Fruit fly (Drosophila melanogaster) ovary, adult (tissue): ENCODE results near the gene CG6654.

Experiments
- CG17801 ChIP-seq: fragments of 200-800 bp; optimal IDR thresholded peaks from 2 replicates; lab custom pipeline; 2019; ENCODE audit warnings: missing biosample characterization, mild to moderate bottlenecking, missing genetic modification characterization, moderate library complexity; ENCODE audit not compliant: partially characterized antibody

CG6654 gene

dm6 chr3R:15208712-15209499 is 4.6 kb downstream of the CG6654 start, which contains the start of the genes Spn88Eb and Mau2:
Gene Spn88Eb, minus strand, starts transcription at chr3R:15208762.
Gene Mau2, plus strand, starts transcription at chr3R:15209204.
- TF ChIP-seq CG17801 (GFP tag; lab: Kevin White, UChicago) = peak; percentile 12

dm6 chr3R:15206273-15206672 is 7.2 kb downstream of the CG6654 start, which contains the start of gene Spn88Ea:
Gene Spn88Ea, minus strand, starts transcription at chr3R:15206447.
- TF ChIP-seq CG17801 (GFP tag; lab: Kevin White, UChicago) = peak; percentile 1

dm6 chr3R:15205223-15205622 is 8.2 kb downstream of the CG6654 start:
- TF ChIP-seq CG17801 (GFP tag; lab: Kevin White, UChicago) = no peak

DNA sequence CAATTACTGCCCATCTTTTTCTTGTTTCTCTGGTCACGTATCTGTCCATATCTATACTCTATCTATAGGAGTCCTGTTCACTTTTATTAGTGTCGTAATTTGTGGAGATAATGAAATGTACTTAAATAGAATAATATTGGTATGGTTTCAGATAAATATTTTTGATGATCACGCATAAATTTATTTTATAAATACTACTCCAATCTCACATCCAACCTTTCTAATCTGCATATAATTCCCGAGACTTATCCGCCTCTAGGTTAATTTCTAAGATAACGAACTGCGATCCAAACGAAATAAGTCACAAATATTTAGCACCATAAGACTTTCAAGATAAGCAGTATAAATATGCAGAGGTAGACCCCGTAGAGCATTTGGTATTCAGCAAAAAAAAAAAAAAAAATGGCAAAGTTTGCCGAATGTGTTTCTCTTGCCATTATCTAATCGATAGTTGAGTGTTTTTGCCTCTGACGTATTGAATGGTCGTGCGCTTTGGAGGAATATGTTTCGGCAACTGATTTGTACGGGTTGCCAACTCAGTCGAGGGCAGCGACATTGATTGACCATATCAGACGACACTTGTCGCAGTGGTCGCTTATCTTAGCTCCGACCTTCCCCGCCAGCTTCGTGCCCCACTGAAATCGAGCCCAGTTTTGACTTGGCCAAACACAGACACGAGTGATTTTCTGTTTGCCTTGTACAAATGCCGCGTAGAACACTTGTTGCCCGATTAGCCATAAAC is 15.2 kb downstream of the CG6654 start:
- TF ChIP-seq CG17801 (GFP tag; lab: Kevin White, UChicago) = peak; percentile 13

dm6 chr3R:15197373-15197772 is 16.1 kb downstream of the CG6654 start:
- TF ChIP-seq CG17801 (GFP tag; lab: Kevin White, UChicago) = no peak

DNA sequence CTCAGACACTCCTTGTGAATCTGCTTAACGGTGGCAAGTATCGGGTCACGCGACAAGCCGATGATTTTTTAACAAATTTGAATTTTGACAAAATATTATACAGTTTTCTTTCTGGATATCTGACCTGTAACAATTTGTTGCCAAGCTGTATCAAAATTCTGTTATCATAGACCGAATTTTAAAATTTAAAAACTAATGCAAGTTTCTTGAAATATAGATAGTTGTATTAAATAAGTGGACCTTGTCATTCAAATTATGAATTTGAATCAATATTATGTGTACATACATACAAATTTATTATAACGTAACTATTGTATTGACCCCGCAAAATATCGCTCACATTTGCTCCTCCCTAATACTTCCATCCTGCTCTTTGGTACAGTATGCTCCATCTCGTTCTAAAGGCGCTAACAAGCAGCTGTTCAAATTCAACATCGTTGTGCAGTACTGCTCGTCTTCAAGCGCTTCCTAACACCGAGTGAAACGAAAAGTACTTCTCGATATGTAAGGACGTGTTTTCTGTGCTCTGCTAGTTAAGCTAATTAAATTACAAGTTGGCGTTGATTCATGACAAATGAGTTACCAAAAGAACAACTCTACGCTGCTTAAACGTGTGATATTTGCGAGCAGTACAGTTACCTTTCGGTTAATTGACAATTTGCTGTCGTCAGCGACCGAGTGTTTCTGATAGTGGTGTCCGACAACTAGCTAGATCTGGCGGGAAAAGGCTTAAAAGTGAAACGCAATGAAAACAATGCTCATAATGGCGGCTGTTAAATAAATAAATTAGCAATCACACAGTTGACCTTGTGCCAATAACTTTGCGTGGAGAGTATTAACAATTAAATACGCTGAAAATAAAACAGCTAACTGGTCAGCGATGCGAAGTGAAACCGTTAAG is 17.1 kb downstream of the CG6654 start, which contains the start of the genes Kpc1 and CG42542:
Gene Kpc1 (minus strand): TSS at position 77 of the 901 bp plus-strand sequence.
Gene CG42542 (plus strand): TSS at position 465 of the 901 bp plus-strand sequence.
- TF ChIP-seq CG17801 (GFP tag; lab: Kevin White, UChicago) = peak; percentile 44

dm6 chr3R:15181467-15181866 is 32.0 kb downstream of the CG6654 start, which contains the start of gene Mf:
Gene Mf, minus strand, starts transcription at chr3R:15181510.
- no peak for TF ChIP-seq CG17801 (GFP tag; lab: Kevin White, UChicago)

DNA sequence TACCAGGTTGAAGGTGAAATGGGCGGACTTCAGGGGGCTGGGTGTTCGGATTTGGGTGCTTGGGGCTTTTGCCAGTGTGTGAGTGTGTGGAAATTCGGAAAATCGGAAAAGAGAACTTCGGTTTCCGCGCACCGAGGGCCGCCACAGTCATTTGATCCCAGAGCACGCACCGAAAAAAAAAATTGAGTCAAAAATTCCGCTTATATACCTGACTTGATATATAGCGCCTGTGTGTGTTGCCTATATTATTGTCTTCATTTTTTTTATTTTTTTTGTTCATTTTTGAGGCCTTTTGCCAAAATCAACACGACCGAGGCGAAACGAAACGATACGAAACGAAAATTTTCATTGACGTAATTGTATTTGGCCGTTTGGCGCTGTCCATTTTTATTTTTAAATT is 36.2 kb downstream of the CG6654 start:
- TF ChIP-seq CG17801 (GFP tag; lab: Kevin White, UChicago) = no peak
